Worm (Caenorhabditis elegans) whole organism, young adult: ENCODE measurements around the gene pdhk-2.
A peak's percentile ranks its signal among the peaks of the same experiment; 100 is the strongest.

Source experiments
- B0261.1 ChIP-seq: sonication (generic microtip); optimal IDR thresholded peaks from 2 replicates; lab custom pipeline; 2016; ENCODE audit warnings: mild to moderate bottlenecking, missing genetic modification characterization, moderate library complexity, missing compliant biosample characterization
- B0336.3 ChIP-seq: fragments of 200-800 bp; sonication (Bioruptor generic); IDR thresholded peaks from 2 replicates; pipeline ENCODE4 v1.3.6; 2022; ENCODE audit warnings: missing genetic modification characterization, missing compliant biosample characterization
- D2030.7 ChIP-seq: fragments of 200-800 bp; sonication (Bioruptor generic); IDR thresholded peaks from 2 replicates; pipeline ENCODE4 v1.3.6; 2022; ENCODE audit warnings: missing genetic modification reagents, missing genetic modification characterization, missing compliant biosample characterization
- F33H1.4 ChIP-seq: fragments of 200-800 bp; sonication (Bioruptor generic); IDR thresholded peaks from 2 replicates; pipeline ENCODE4 v1.3.6; 2022; ENCODE audit warnings: missing genetic modification reagents, missing genetic modification characterization, missing compliant biosample characterization
- K12H6.12 ChIP-seq: fragments of 200-800 bp; sonication (Bioruptor generic); optimal IDR thresholded peaks from 2 replicates; lab custom pipeline; 2018; ENCODE audit warnings: mild to moderate bottlenecking, missing genetic modification characterization, missing compliant biosample characterization
- T26A5.8 ChIP-seq: sonication (generic microtip); optimal IDR thresholded peaks from 2 replicates; lab custom pipeline; 2016; ENCODE audit warnings: missing genetic modification characterization, missing compliant biosample characterization
- Y53F4B.3 ChIP-seq: fragments of 200-800 bp; sonication (Bioruptor generic); IDR thresholded peaks from 2 replicates; pipeline ENCODE4 v1.3.6; 2022; ENCODE audit warnings: missing genetic modification reagents, missing genetic modification characterization, missing compliant biosample characterization
- Y56A3A.18 ChIP-seq: fragments of 200-800 bp; sonication (Bioruptor generic); IDR thresholded peaks from 2 replicates; pipeline ENCODE4 v1.3.6; 2022; ENCODE audit warnings: missing genetic modification reagents, missing genetic modification characterization, missing compliant biosample characterization
- ZK185.1 ChIP-seq: sonication (generic microtip); optimal IDR thresholded peaks from 2 replicates; lab custom pipeline; 2016; ENCODE audit warnings: mild to moderate bottlenecking, missing genetic modification characterization, missing compliant biosample characterization; ENCODE audit not compliant: poor library complexity, severe bottlenecking
- ama-1 ChIP-seq, 3 experiments: fragments of 150-350 bp in 1 of 3; sonication (generic microtip) in 2 of 3; optimal IDR thresholded peaks; 2 replicates each; lab custom pipeline; 2014 to 2018; ENCODE audit warnings: missing biosample characterization in 2 of 3, missing genetic modification characterization in 2 of 3, missing genetic modification reagents in 2 of 3
- aptf-2 ChIP-seq: fragments of 200-800 bp; sonication (Bioruptor generic); conservative IDR thresholded peaks from 2 replicates; pipeline ENCODE4 v1.3.6; 2022; ENCODE audit warnings: missing genetic modification reagents, missing genetic modification characterization, missing compliant biosample characterization
- attf-6 ChIP-seq: fragments of 200-800 bp; sonication (Bioruptor generic); IDR thresholded peaks from 2 replicates; pipeline ENCODE4 v1.3.6; 2022; ENCODE audit warnings: missing genetic modification reagents, missing genetic modification characterization, missing compliant biosample characterization
- bed-1 ChIP-seq: fragments of 200-800 bp; sonication (Bioruptor generic); IDR thresholded peaks from 2 replicates; pipeline ENCODE4 v1.3.6; 2022; ENCODE audit warnings: missing genetic modification reagents, missing genetic modification characterization, missing compliant biosample characterization
- ceh-40 ChIP-seq: fragments of 200-800 bp; sonication (Bioruptor generic); IDR thresholded peaks from 2 replicates; pipeline ENCODE4 v1.3.6; 2022; ENCODE audit warnings: missing genetic modification characterization, missing compliant biosample characterization
- ceh-79 ChIP-seq: sonication (generic microtip); optimal IDR thresholded peaks from 2 replicates; lab custom pipeline; 2017; ENCODE audit warnings: mild to moderate bottlenecking, missing genetic modification characterization, missing compliant biosample characterization
- dpff-1 ChIP-seq: sonication (generic microtip); optimal IDR thresholded peaks from 2 replicates; lab custom pipeline; 2017; ENCODE audit warnings: mild to moderate bottlenecking, missing genetic modification characterization, missing compliant biosample characterization
- egrh-3 ChIP-seq: fragments of 200-800 bp; sonication (Bioruptor generic); IDR thresholded peaks from 2 replicates; pipeline ENCODE4 v1.3.6; 2022; ENCODE audit warnings: missing genetic modification reagents, missing genetic modification characterization, missing compliant biosample characterization
- ekl-4 ChIP-seq: fragments of 200-800 bp; sonication (Bioruptor generic); IDR thresholded peaks from 2 replicates; pipeline ENCODE4 v1.3.6; 2022; ENCODE audit warnings: missing genetic modification reagents, missing genetic modification characterization, missing compliant biosample characterization
- him-1 ChIP-seq: sonication (generic microtip); optimal IDR thresholded peaks from 2 replicates; lab custom pipeline; 2016; ENCODE audit warnings: missing genotype, missing genetic modification reagents, missing genetic modification characterization, missing compliant biosample characterization
- hmg-1.2 ChIP-seq: fragments of 200-800 bp; sonication (Bioruptor generic); IDR thresholded peaks from 2 replicates; pipeline ENCODE4 v1.3.6; 2022; ENCODE audit warnings: missing genetic modification reagents, missing genetic modification characterization, missing compliant biosample characterization
- hmg-20 ChIP-seq: fragments of 200-800 bp; sonication (Bioruptor generic); IDR thresholded peaks from 2 replicates; pipeline ENCODE4 v1.3.6; 2022; ENCODE audit warnings: missing genetic modification reagents, missing genetic modification characterization, missing compliant biosample characterization
- hrde-1 ChIP-seq: sonication (generic microtip); optimal IDR thresholded peaks from 2 replicates; lab custom pipeline; 2016; ENCODE audit warnings: missing genetic modification characterization, mild to moderate bottlenecking, missing compliant biosample characterization, moderate library complexity, missing genotype, missing genetic modification reagents, borderline replicate concordance
- let-526 ChIP-seq: fragments of 200-800 bp; sonication (Bioruptor generic); IDR thresholded peaks from 2 replicates; pipeline ENCODE4 v1.3.6; 2022; ENCODE audit warnings: missing genetic modification reagents, missing genetic modification characterization, missing compliant biosample characterization
- lin-26 ChIP-seq: fragments of 200-800 bp; sonication (Bioruptor generic); IDR thresholded peaks from 2 replicates; pipeline ENCODE4 v1.3.6; 2022; ENCODE audit warnings: missing genetic modification reagents, missing genetic modification characterization, missing compliant biosample characterization
- lin-35 ChIP-seq, 3 experiments: fragments of 150-350 bp in 2 of 3; sonication (generic microtip) in 1 of 3; optimal IDR thresholded peaks; 2 replicates each; lab custom pipeline; 2014 to 2018; ENCODE audit warnings: missing biosample characterization in 3 of 3, missing genetic modification characterization in 3 of 3, missing genetic modification reagents in 3 of 3
- lin-54 ChIP-seq: fragments of 200-800 bp; sonication (Bioruptor generic); optimal IDR thresholded peaks from 2 replicates; lab custom pipeline; 2018; ENCODE audit warnings: mild to moderate bottlenecking, missing genetic modification characterization, missing compliant biosample characterization
- lir-1 ChIP-seq: fragments of 200-800 bp; sonication (Bioruptor generic); conservative IDR thresholded peaks from 2 replicates; pipeline ENCODE4 v1.3.6; 2022; ENCODE audit warnings: missing genetic modification reagents, missing genetic modification characterization, missing compliant biosample characterization
- madf-10 ChIP-seq: sonication (generic microtip); optimal IDR thresholded peaks from 2 replicates; lab custom pipeline; 2016; ENCODE audit warnings: mild to moderate bottlenecking, missing genetic modification characterization, missing compliant biosample characterization
- madf-3 ChIP-seq: fragments of 200-800 bp; sonication (Bioruptor generic); IDR thresholded peaks from 2 replicates; pipeline ENCODE4 v1.3.6; 2022; ENCODE audit warnings: missing genetic modification reagents, missing genetic modification characterization, missing compliant biosample characterization
- madf-6 ChIP-seq: fragments of 200-800 bp; sonication (Bioruptor generic); IDR thresholded peaks from 2 replicates; pipeline ENCODE4 v1.3.6; 2022; ENCODE audit warnings: missing genetic modification reagents, missing genetic modification characterization, missing compliant biosample characterization
- madf-8 ChIP-seq: fragments of 200-800 bp; sonication (Bioruptor generic); conservative IDR thresholded peaks from 2 replicates; pipeline ENCODE4 v1.3.6; 2022; ENCODE audit warnings: missing genetic modification reagents, missing genetic modification characterization, missing compliant biosample characterization
- mcd-1 ChIP-seq: fragments of 200-800 bp; sonication (Bioruptor generic); IDR thresholded peaks from 2 replicates; pipeline ENCODE4 v1.3.6; 2022; ENCODE audit warnings: missing genetic modification reagents, missing genetic modification characterization, missing compliant biosample characterization
- mel-28 ChIP-seq: sonication (generic microtip); optimal IDR thresholded peaks from 2 replicates; lab custom pipeline; 2016; ENCODE audit warnings: borderline replicate concordance, mild to moderate bottlenecking, missing genetic modification characterization, missing compliant biosample characterization
- mxl-1 ChIP-seq: sonication (generic microtip); optimal IDR thresholded peaks from 2 replicates; lab custom pipeline; 2016; ENCODE audit warnings: missing genetic modification characterization, missing compliant biosample characterization
- nfya-2 ChIP-seq: fragments of 200-800 bp; sonication (Bioruptor generic); IDR thresholded peaks from 2 replicates; pipeline ENCODE4 v1.3.6; 2022; ENCODE audit warnings: missing genetic modification reagents, missing genetic modification characterization, missing compliant biosample characterization
- nhr-27 ChIP-seq: fragments of 200-800 bp; sonication (Bioruptor generic); optimal IDR thresholded peaks from 2 replicates; lab custom pipeline; 2018; ENCODE audit warnings: mild to moderate bottlenecking, missing genetic modification characterization, moderate library complexity, missing compliant biosample characterization
- nhr-80 ChIP-seq: sonication (generic microtip); optimal IDR thresholded peaks from 2 replicates; lab custom pipeline; 2016; ENCODE audit warnings: missing genetic modification characterization, missing compliant biosample characterization
- pbrm-1 ChIP-seq: fragments of 200-800 bp; sonication (Bioruptor generic); IDR thresholded peaks from 2 replicates; pipeline ENCODE4 v1.3.6; 2022; ENCODE audit warnings: missing genetic modification reagents, missing genetic modification characterization, missing compliant biosample characterization
- rec-8 ChIP-seq, 2 experiments: sonication (generic microtip); optimal IDR thresholded peaks; 2 replicates each; lab custom pipeline; 2016; ENCODE audit warnings: mild to moderate bottlenecking in 2 of 2, missing genetic modification characterization in 2 of 2, missing genetic modification reagents in 2 of 2, missing genotype in 2 of 2, missing biosample characterization in 1 of 2, missing compliant biosample characterization in 1 of 2, moderate library complexity in 1 of 2
- sea-2 ChIP-seq: fragments of 200-800 bp; sonication (Bioruptor generic); IDR thresholded peaks from 2 replicates; pipeline ENCODE4 v1.3.6; 2022; ENCODE audit warnings: missing genetic modification characterization, missing compliant biosample characterization
- snpc-1.1 ChIP-seq: sonication (generic microtip); optimal IDR thresholded peaks from 2 replicates; lab custom pipeline; 2017; ENCODE audit warnings: missing genetic modification characterization, mild to moderate bottlenecking, missing compliant biosample characterization, antibody characterized with exemption, moderate library complexity, missing genotype, missing genetic modification reagents; ENCODE audit not compliant: insufficient read depth
- snpc-3.4 ChIP-seq: sonication (generic microtip); optimal IDR thresholded peaks from 2 replicates; lab custom pipeline; 2017; ENCODE audit warnings: missing genetic modification characterization, mild to moderate bottlenecking, missing compliant biosample characterization, antibody characterized with exemption, moderate library complexity, missing genotype, missing genetic modification reagents
- somi-1 ChIP-seq: fragments of 200-800 bp; sonication (Bioruptor generic); optimal IDR thresholded peaks from 2 replicates; lab custom pipeline; 2018; ENCODE audit warnings: mild to moderate bottlenecking, missing genetic modification characterization, missing compliant biosample characterization
- tbx-9 ChIP-seq: sonication (generic microtip); optimal IDR thresholded peaks from 2 replicates; lab custom pipeline; 2016; ENCODE audit warnings: borderline replicate concordance, missing genetic modification characterization, inconsistent platforms, missing compliant biosample characterization
- unc-130 ChIP-seq: sonication (generic microtip); optimal IDR thresholded peaks from 2 replicates; lab custom pipeline; 2016; ENCODE audit warnings: missing genetic modification reagents, missing genetic modification characterization, missing compliant biosample characterization
- xnd-1 ChIP-seq: sonication (generic microtip); optimal IDR thresholded peaks from 2 replicates; lab custom pipeline; 2016; ENCODE audit warnings: missing genotype, missing genetic modification reagents, missing genetic modification characterization, missing compliant biosample characterization
- ztf-28 ChIP-seq: fragments of 200-800 bp; sonication (Bioruptor generic); IDR thresholded peaks from 2 replicates; pipeline ENCODE4 v1.3.6; 2022; ENCODE audit warnings: missing genetic modification reagents, missing genetic modification characterization, missing compliant biosample characterization

pdhk-2 gene

DNA sequence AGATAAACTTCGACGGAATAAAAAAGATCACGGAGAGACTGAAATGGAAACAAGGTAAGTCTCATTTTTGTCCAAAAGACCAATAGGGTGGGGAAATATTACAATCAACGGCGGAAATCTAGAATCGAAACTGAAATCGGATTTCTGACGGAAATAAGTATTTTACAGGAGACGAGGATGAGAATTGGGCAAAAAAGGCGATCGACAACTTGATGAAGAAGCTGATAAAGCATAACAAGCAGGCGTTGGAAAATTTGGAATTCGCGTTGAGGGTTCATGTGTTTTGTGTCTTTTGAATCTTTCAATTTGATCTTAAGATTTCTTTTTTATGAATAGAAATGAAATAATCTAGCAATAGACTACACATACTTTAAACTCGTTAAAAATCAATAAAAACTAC lies 9.4 kb upstream of the pdhk-2 start, which contains the start of gene ugtp-1:
ugtp-1 (minus strand) TSS at position 101 of the 400 bp plus-strand sequence.
- no peak for TF ChIP-seq B0261.1 (tag; lab: Kevin White, UChicago)
- no peak for TF ChIP-seq nhr-80 (tag; lab: Kevin White, UChicago)
- TF ChIP-seq ceh-40 (GFP tag; lab: Robert Waterston, UW) = no peak
- TF ChIP-seq madf-10 (tag; lab: Kevin White, UChicago) = no peak
- TF ChIP-seq pbrm-1 (GFP tag; lab: Robert Waterston, UW) = no peak
- TF ChIP-seq T26A5.8 (tag; lab: Kevin White, UChicago) = no peak
- TF ChIP-seq ZK185.1 (tag; lab: Kevin White, UChicago) = no peak
- TF ChIP-seq sea-2 (GFP tag; lab: Robert Waterston, UW) = no peak
- no peak for TF ChIP-seq unc-130 (GFP tag; lab: Kevin White, UChicago)
- no peak for TF ChIP-seq attf-6
- TF ChIP-seq tbx-9 (tag; lab: Kevin White, UChicago) = no peak
- TF ChIP-seq ama-1 (optimal IDR thresholded peaks at IDR 0.05; lab: Kevin White, UChicago) = no peak
- no peak for TF ChIP-seq ama-1 (GFP tag; optimal IDR thresholded peaks at IDR 0.05; lab: Kevin White, UChicago)
- no peak for TF ChIP-seq mel-28 (tag; lab: Kevin White, UChicago)
- no peak for TF ChIP-seq hrde-1

ce11 chrIII:8749487-8749886 lies 8.3 kb upstream of the pdhk-2 start, which contains the start of gene sma-2:
Gene sma-2 (plus strand): TSS chrIII:8749680.
- no peak for TF ChIP-seq pbrm-1 (GFP tag; lab: Robert Waterston, UW)
- TF ChIP-seq ceh-79 (tag; lab: Kevin White, UChicago) = no peak
- TF ChIP-seq him-1 = no peak
- no peak for TF ChIP-seq Y56A3A.18
- no peak for TF ChIP-seq D2030.7 (GFP tag; lab: Robert Waterston, UW)
- TF ChIP-seq lir-1 = 0 out of 2 replicates have a peak, but pooled peaks have one; percentile 6
- TF ChIP-seq rec-8 (tag; optimal IDR thresholded peaks at IDR 0.05; lab: Kevin White, UChicago) = no peak
- no peak for TF ChIP-seq dpff-1
- TF ChIP-seq B0336.3 (GFP tag; lab: Robert Waterston, UW) = peak; percentile 44; the same call in 1 of the 2 replicates
- no peak for TF ChIP-seq somi-1 (GFP tag; lab: Kevin White, UChicago)
- no peak for TF ChIP-seq egrh-3 (GFP tag; lab: Robert Waterston, UW)
- TF ChIP-seq Y53F4B.3 (GFP tag; lab: Robert Waterston, UW) = no peak
- TF ChIP-seq let-526 = 0 out of 2 replicates have a peak, but pooled peaks have one; percentile 50
- peak; percentile 85 for TF ChIP-seq hmg-1.2 (GFP tag; lab: Robert Waterston, UW)
- TF ChIP-seq madf-8 (GFP tag; lab: Robert Waterston, UW) = no peak
- TF ChIP-seq hmg-20 (GFP tag; lab: Robert Waterston, UW) = no peak
- TF ChIP-seq snpc-3.4 (tag; lab: Kevin White, UChicago) = no peak
- no peak for TF ChIP-seq ztf-28 (GFP tag; lab: Robert Waterston, UW)
- no peak for TF ChIP-seq ekl-4 (GFP tag; lab: Robert Waterston, UW)
- TF ChIP-seq lin-54 (GFP tag; lab: Kevin White, UChicago) = no peak
- no peak for TF ChIP-seq madf-3 (GFP tag; lab: Robert Waterston, UW)
- TF ChIP-seq mxl-1 (tag; lab: Kevin White, UChicago) = no peak
- no peak for TF ChIP-seq nfya-2 (GFP tag; lab: Robert Waterston, UW)
- no peak for TF ChIP-seq snpc-1.1
- no peak for TF ChIP-seq madf-6 (GFP tag; lab: Robert Waterston, UW)
- TF ChIP-seq aptf-2 (GFP tag; lab: Robert Waterston, UW) = no peak
- no peak for TF ChIP-seq nhr-27
- TF ChIP-seq lin-26 = no peak
- no peak for TF ChIP-seq bed-1 (GFP tag; lab: Robert Waterston, UW)
- TF ChIP-seq lin-35 (GFP tag; optimal IDR thresholded peaks at IDR 0.05; lab: Kevin White, UChicago) = no peak
- no peak for TF ChIP-seq F33H1.4
- TF ChIP-seq xnd-1 (tag; lab: Kevin White, UChicago) = no peak
- TF ChIP-seq K12H6.12 (tag; lab: Kevin White, UChicago) = no peak
- no peak for TF ChIP-seq hrde-1
- TF ChIP-seq mcd-1 (GFP tag; lab: Robert Waterston, UW) = no peak
